Fruit fly (Drosophila melanogaster): ENCODE measurements around the gene CG32413.

The CG32413 gene

DNA sequence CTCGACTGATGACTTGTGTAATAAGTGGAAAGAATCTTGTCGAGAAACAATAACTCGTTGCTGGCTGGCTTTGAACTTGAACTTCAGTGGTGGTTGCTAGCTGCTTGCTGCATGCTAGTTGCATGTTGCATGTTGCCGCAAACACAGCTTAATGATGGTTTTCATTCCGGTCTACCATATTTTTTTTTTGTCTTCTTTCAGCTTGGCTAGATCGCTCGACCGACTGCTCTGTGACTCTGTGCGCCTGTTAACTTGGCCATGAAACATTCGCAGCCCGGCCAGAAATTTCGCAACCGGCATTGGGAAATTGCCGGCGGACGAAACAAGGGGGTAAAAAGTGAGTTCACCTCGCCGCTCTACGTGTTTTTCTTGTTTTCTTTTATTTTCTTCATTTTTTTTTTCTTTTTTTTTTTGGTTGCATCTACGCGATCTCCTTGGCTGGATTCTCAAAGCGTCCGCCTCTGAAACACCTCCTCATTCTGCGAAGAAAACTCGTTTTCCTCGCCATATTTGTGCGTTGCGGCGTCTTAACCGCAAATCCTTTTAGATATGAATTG lies 39.6 kb upstream of the CG32413 start:
- TF ChIP-seq EcR (GFP tag; optimal IDR thresholded peaks at IDR 0.05) (peak; percentile 71), CG32121 (GFP tag; IDR thresholded peaks at IDR 0.05) (no peak), CG4496 (GFP tag; IDR thresholded peaks at IDR 0.05) (peak; percentile 61; the same call in 1 of the 3 replicates), Ets98B (GFP tag; IDR thresholded peaks at IDR 0.05) (no peak), CG14655 (GFP tag; optimal IDR thresholded peaks at IDR 0.05) (peak; percentile 46), CG10348 (GFP tag; IDR thresholded peaks at IDR 0.05) (no peak), fd96Ca (GFP tag; IDR thresholded peaks at IDR 0.05) (peak; percentile 34; the same call in 1 of the 3 replicates), CG9948 (tag; optimal IDR thresholded peaks at IDR 0.05) (peak; percentile 16), CG8301 (tag; optimal IDR thresholded peaks at IDR 0.05) (peak; percentile 39), gl (tag; optimal IDR thresholded peaks at IDR 0.05) (peak; percentile 51), CG8159 (tag; optimal IDR thresholded peaks at IDR 0.05) (peak; percentile 41), CG12605 (GFP tag; IDR thresholded peaks at IDR 0.05) (no peak; the same call in none of the 2 replicates), Snoo (tag; optimal IDR thresholded peaks at IDR 0.05) (no peak), Pif1A (GFP tag; optimal IDR thresholded peaks at IDR 0.05) (peak; percentile 70), CG34367 (tag; optimal IDR thresholded peaks at IDR 0.05) (peak; percentile 13), CG13204 (GFP tag; optimal IDR thresholded peaks at IDR 0.05) (peak; percentile 75), CG15710 (tag; optimal IDR thresholded peaks at IDR 0.05) (peak; percentile 14), rn (GFP tag; IDR thresholded peaks at IDR 0.05) (no peak), Pif1B (GFP tag; optimal IDR thresholded peaks at IDR 0.05) (peak; percentile 54), CG17806 (tag; optimal IDR thresholded peaks at IDR 0.05) (peak; percentile 20), D1 (tag; optimal IDR thresholded peaks at IDR 0.05) (no peak)

DNA sequence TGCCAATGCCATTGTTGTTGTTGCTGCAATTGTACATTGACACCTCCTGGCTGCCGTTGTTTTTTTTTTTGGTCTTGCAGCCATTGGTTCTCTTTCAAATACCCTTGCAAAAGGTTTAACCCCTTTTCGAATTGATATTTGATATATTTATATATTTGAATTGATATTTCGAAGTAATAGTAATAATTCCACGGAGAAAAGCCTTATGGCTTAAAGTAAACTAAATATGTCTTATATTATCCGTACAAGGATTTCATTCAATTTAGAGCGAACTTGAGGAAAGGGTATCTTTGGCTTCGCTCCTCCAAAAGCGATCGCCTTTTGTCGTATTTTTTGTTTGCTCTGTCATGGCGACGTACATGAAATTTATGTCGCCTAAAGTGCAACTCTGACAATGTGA lies 37.7 kb upstream of the CG32413 start:
- TF ChIP-seq Pif1B (GFP tag; optimal IDR thresholded peaks at IDR 0.05) (peak; percentile 13), rn (GFP tag; IDR thresholded peaks at IDR 0.05) (no peak), CG12605 (GFP tag; IDR thresholded peaks at IDR 0.05) (peak; percentile 8; the same call in 1 of the 2 replicates), fd96Ca (GFP tag; IDR thresholded peaks at IDR 0.05) (peak; percentile 39; the same call in 1 of the 3 replicates), CG34367 (tag; optimal IDR thresholded peaks at IDR 0.05) (peak; percentile 29), CG8301 (tag; optimal IDR thresholded peaks at IDR 0.05) (no peak), EcR (GFP tag; optimal IDR thresholded peaks at IDR 0.05) (peak; percentile 9), Snoo (tag; optimal IDR thresholded peaks at IDR 0.05) (no peak), Ets98B (GFP tag; IDR thresholded peaks at IDR 0.05) (0 out of 2 replicates have a peak, but pooled peaks have one; percentile 5), CG4496 (GFP tag; IDR thresholded peaks at IDR 0.05) (peak; percentile 43; the same call in 1 of the 3 replicates), CG8159 (tag; optimal IDR thresholded peaks at IDR 0.05) (peak; percentile 43), CG32121 (GFP tag; IDR thresholded peaks at IDR 0.05) (no peak), CG9948 (tag; optimal IDR thresholded peaks at IDR 0.05) (peak; percentile 43), CG14655 (GFP tag; optimal IDR thresholded peaks at IDR 0.05) (peak; percentile 27), D1 (tag; optimal IDR thresholded peaks at IDR 0.05) (no peak), CG17806 (tag; optimal IDR thresholded peaks at IDR 0.05) (peak; percentile 65), gl (tag; optimal IDR thresholded peaks at IDR 0.05) (no peak), CG15710 (tag; optimal IDR thresholded peaks at IDR 0.05) (peak; percentile 66), CG10348 (GFP tag; IDR thresholded peaks at IDR 0.05) (no peak), CG13204 (GFP tag; optimal IDR thresholded peaks at IDR 0.05) (no peak), Pif1A (GFP tag; optimal IDR thresholded peaks at IDR 0.05) (peak; percentile 33)

- peak; percentile 20 for TF ChIP-seq CG34367 (tag; optimal IDR thresholded peaks at IDR 0.05)
- no peak for TF ChIP-seq fd96Ca (GFP tag; IDR thresholded peaks at IDR 0.05)
- no peak for TF ChIP-seq D1 (tag; optimal IDR thresholded peaks at IDR 0.05)
- TF ChIP-seq CG4496 (GFP tag; IDR thresholded peaks at IDR 0.05): peak; percentile 52; the same call in 2 of the 3 replicates
- TF ChIP-seq Pif1B (GFP tag; optimal IDR thresholded peaks at IDR 0.05): peak; percentile 23
- peak; percentile 16 for TF ChIP-seq Pif1A (GFP tag; optimal IDR thresholded peaks at IDR 0.05)
- TF ChIP-seq rn (GFP tag; IDR thresholded peaks at IDR 0.05): no peak
- peak; percentile 61 for TF ChIP-seq CG8159 (tag; optimal IDR thresholded peaks at IDR 0.05)
- peak; percentile 49 for TF ChIP-seq CG14655 (GFP tag; optimal IDR thresholded peaks at IDR 0.05)
- TF ChIP-seq CG13204 (GFP tag; optimal IDR thresholded peaks at IDR 0.05): no peak
- TF ChIP-seq Ets98B (GFP tag; IDR thresholded peaks at IDR 0.05): no peak; the same call in 1 of the 2 replicates
- peak; percentile 41 for TF ChIP-seq CG15710 (tag; optimal IDR thresholded peaks at IDR 0.05)
- TF ChIP-seq CG17806 (tag; optimal IDR thresholded peaks at IDR 0.05): peak; percentile 56
- no peak for TF ChIP-seq Snoo (tag; optimal IDR thresholded peaks at IDR 0.05)
- TF ChIP-seq CG10348 (GFP tag; IDR thresholded peaks at IDR 0.05): no peak
- TF ChIP-seq CG8301 (tag; optimal IDR thresholded peaks at IDR 0.05): peak; percentile 22
- TF ChIP-seq CG12605 (GFP tag; IDR thresholded peaks at IDR 0.05): peak; percentile 39; the same call in 1 of the 2 replicates
- TF ChIP-seq CG9948 (tag; optimal IDR thresholded peaks at IDR 0.05): peak; percentile 57
- TF ChIP-seq EcR (GFP tag; optimal IDR thresholded peaks at IDR 0.05): no peak
- TF ChIP-seq gl (tag; optimal IDR thresholded peaks at IDR 0.05): no peak
- no peak for TF ChIP-seq CG32121 (GFP tag; IDR thresholded peaks at IDR 0.05)
Observed at dm6 chr3L:5941086-5941485, 37.2 kb upstream of the CG32413 start.

DNA sequence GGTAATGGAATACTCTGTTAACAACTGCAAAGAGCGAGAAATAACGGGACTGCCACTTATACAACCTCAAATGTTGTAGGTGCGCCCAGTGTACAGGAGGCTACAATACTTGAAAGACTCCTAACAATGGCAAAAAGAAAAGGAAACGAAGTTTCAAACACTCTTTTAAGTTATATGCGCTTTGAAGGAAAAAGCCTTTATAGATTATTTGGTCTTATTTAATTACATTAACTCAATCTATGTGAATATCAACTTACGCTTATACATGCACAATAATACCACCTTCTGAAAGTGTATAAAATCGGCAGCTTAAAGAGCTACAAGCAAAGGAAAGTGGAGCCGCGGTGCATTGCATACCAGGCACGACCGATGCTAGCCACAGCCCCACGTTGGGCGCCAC lies 36.6 kb upstream of the CG32413 start:
- no peak for TF ChIP-seq Pif1A (GFP tag; optimal IDR thresholded peaks at IDR 0.05)
- TF ChIP-seq CG8159 (tag; optimal IDR thresholded peaks at IDR 0.05): no peak
- TF ChIP-seq CG32121 (GFP tag; IDR thresholded peaks at IDR 0.05): 0 out of 2 replicates have a peak, but pooled peaks have one; percentile 18
- 0 out of 2 replicates have a peak, but pooled peaks have one; percentile 19 for TF ChIP-seq Ets98B (GFP tag; IDR thresholded peaks at IDR 0.05)
- peak; percentile 21 for TF ChIP-seq CG9948 (tag; optimal IDR thresholded peaks at IDR 0.05)
- TF ChIP-seq CG4496 (GFP tag; IDR thresholded peaks at IDR 0.05): 0 out of 3 replicates have a peak, but pooled peaks have one; percentile 15
- TF ChIP-seq CG14655 (GFP tag; optimal IDR thresholded peaks at IDR 0.05): peak; percentile 33
- no peak for TF ChIP-seq gl (tag; optimal IDR thresholded peaks at IDR 0.05)
- no peak for TF ChIP-seq CG13204 (GFP tag; optimal IDR thresholded peaks at IDR 0.05)
- no peak for TF ChIP-seq D1 (tag; optimal IDR thresholded peaks at IDR 0.05)
- peak; percentile 11 for TF ChIP-seq CG8301 (tag; optimal IDR thresholded peaks at IDR 0.05)

dm6 chr3L:5932363-5932914 lies 28.6 kb upstream of the CG32413 start, which contains the start of gene Rcc1:
TSS of gene Rcc1 (minus strand) at chr3L:5932773.
- TF ChIP-seq CG8301 (tag; optimal IDR thresholded peaks at IDR 0.05): no peak
- TF ChIP-seq CG8159 (tag; optimal IDR thresholded peaks at IDR 0.05): peak; percentile 11
- TF ChIP-seq EcR (GFP tag; optimal IDR thresholded peaks at IDR 0.05): no peak

Measured in whole organism, pupa.